Fruit fly (Drosophila melanogaster): ENCODE measurements around the gene CG18259.

CG18259 gene

DNA sequence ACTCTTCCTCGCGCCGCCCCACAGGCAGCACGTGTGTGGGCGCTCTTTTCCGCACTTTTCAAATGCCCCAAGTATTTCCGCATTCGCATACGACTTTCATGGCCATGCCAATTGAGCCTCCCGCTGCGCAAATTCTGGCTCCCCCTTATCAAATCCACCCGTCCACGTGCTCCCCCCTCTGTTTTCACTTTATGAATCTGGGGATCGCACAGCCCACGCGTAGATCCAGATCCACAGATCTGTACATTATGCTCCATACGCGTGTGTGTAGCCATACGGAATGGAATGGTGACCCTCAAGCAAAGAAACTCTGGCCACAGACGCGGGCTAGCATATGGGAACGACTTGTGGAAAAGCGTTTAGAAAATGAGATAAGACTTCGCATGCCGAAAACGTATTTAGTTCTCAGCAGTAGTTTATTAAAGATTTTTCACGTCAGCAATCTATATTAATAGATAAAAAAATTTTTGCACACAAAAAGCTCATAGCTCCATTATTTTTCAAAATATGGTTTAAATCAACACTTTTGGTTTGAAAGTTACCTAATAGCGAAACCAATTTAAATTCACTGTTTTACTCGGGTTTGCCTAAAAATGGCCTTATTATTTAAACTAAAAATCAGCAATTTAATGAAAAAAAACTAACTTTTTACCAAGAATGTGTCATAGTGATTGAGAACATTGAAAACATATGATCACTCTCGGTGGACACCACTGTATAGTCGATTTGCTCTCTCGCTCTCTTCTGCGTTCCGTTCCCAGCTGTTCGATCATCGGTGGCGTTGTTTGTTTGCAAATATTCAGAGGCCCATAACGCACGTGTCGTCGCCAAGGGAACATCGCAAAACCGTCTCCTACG is 6.3 kb upstream of the CG18259 start (continued):
- TF ChIP-seq lola (GFP tag; optimal IDR thresholded peaks at IDR 0.05) (peak in 1 of 3 experiments; percentile 54), ems (GFP tag; optimal IDR thresholded peaks at IDR 0.05) (peak; percentile 43), CG17328 (GFP tag; IDR thresholded peaks at IDR 0.05) (no peak), ara (GFP tag; IDR thresholded peaks at IDR 0.05) (0 out of 2 replicates have a peak, but pooled peaks have one; percentile 5), CG17385 (GFP tag; optimal IDR thresholded peaks at IDR 0.05) (peak; percentile 62), CG5180 (GFP tag; optimal IDR thresholded peaks at IDR 0.05) (peak; percentile 24), pzg (GFP tag; optimal IDR thresholded peaks at IDR 0.05) (no peak), CG4707 (GFP tag; optimal IDR thresholded peaks at IDR 0.05) (no peak), Ada2b (GFP tag; IDR thresholded peaks at IDR 0.05) (peak; percentile 17; the same call in 1 of the 2 replicates), tap (tag; optimal IDR thresholded peaks at IDR 0.05) (no peak), org-1 (GFP tag; optimal IDR thresholded peaks at IDR 0.05) (peak; percentile 37), Spps (tag; optimal IDR thresholded peaks at IDR 0.05) (no peak), Atf6 (GFP tag; IDR thresholded peaks at IDR 0.05) (peak; percentile 39; the same call in 1 of the 2 replicates), NK7.1 (GFP tag; optimal IDR thresholded peaks at IDR 0.05) (peak; percentile 17), oc (tag; optimal IDR thresholded peaks at IDR 0.05) (no peak), da (GFP tag; optimal IDR thresholded peaks at IDR 0.05) (no peak), CG17568 (GFP tag; optimal IDR thresholded peaks at IDR 0.05) (peak; percentile 20), CG43689 (GFP tag; IDR thresholded peaks at IDR 0.05) (no peak), Fer3 (tag; optimal IDR thresholded peaks at IDR 0.05) (no peak), CG1529 (GFP tag; optimal IDR thresholded peaks at IDR 0.05) (no peak), jigr1 (GFP tag; IDR thresholded peaks at IDR 0.05) (no peak), disco-r (GFP tag; optimal IDR thresholded peaks at IDR 0.05) (peak; percentile 40), bcd (GFP tag; optimal IDR thresholded peaks at IDR 0.05) (peak; percentile 64), Bdp1 (GFP tag; optimal IDR thresholded peaks at IDR 0.05) (peak; percentile 22), fru (optimal IDR thresholded peaks at IDR 0.05) (no peak), Lim3 (GFP tag; IDR thresholded peaks at IDR 0.05) (no peak), CG4328 (GFP tag; optimal IDR thresholded peaks at IDR 0.05) (peak; percentile 10), luna (GFP tag; optimal IDR thresholded peaks at IDR 0.05) (no peak), CG8290 (GFP tag; optimal IDR thresholded peaks at IDR 0.05) (no peak), CG8290 (tag; optimal IDR thresholded peaks at IDR 0.05) (peak in 1 of 2 experiments; percentile 44), CG11247 (GFP tag; IDR thresholded peaks at IDR 0.05) (0 out of 2 replicates have a peak, but pooled peaks have one; percentile 24), CG3065 (GFP tag; optimal IDR thresholded peaks at IDR 0.05) (no peak), sob (GFP tag; IDR thresholded peaks at IDR 0.05) (peak; percentile 37; the same call in 1 of the 2 replicates), CG6683 (GFP tag; optimal IDR thresholded peaks at IDR 0.05) (peak; percentile 21), btn (GFP tag; optimal IDR thresholded peaks at IDR 0.05) (no peak), CG1832 (GFP tag; optimal IDR thresholded peaks at IDR 0.05) (no peak), CG6765 (GFP tag; optimal IDR thresholded peaks at IDR 0.05) (peak; percentile 68), mld (GFP tag; IDR thresholded peaks at IDR 0.05; ENCODE audit: partially characterized antibody) (no peak), ken (GFP tag; IDR thresholded peaks at IDR 0.05) (no peak), CG2678 (tag; optimal IDR thresholded peaks at IDR 0.05) (peak; percentile 78), CG8388 (GFP tag; optimal IDR thresholded peaks at IDR 0.05) (peak; percentile 51), CG18764 (GFP tag; optimal IDR thresholded peaks at IDR 0.05) (peak; percentile 8), CG6689 (GFP tag; IDR thresholded peaks at IDR 0.05) (peak; percentile 48), nau (GFP tag; optimal IDR thresholded peaks at IDR 0.05) (peak; percentile 57), CG15601 (tag; optimal IDR thresholded peaks at IDR 0.05) (peak; percentile 46), CG8281 (tag; optimal IDR thresholded peaks at IDR 0.05) (peak; percentile 27), Trl (optimal IDR thresholded peaks at IDR 0.05) (peak; percentile 24 to 51), Trl (GFP tag; optimal IDR thresholded peaks at IDR 0.05) (peak; percentile 31), HLH4C (GFP tag; IDR thresholded peaks at IDR 0.05; ENCODE audit: partially characterized antibody) (no peak)

All from whole organism, embryonic.